Worm (Caenorhabditis elegans): ENCODE measurements around the gene F40H3.2.

DNA sequence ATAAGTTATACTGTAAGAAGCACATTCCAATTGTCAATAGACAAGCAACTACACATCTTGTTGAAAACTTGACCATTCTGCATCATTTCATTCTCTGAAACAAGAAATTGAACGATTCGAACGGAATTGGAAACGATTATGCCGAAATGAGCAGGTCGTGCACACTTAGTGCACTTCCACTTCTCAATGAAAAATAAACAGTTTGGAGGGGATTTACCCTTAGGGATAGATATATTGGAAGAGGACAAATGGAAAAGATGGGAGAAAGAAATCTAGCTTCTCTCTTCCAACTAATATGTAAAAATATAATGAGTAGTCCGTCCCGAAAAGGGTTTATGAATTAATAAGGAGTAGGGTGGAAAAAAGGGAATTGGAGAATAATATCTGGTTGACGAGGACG, 4.3 kb upstream of the F40H3.2 start, which contains the start of gene hst-3.1:
- TF ChIP-seq nhr-11 (tag; optimal IDR thresholded peaks at IDR 0.05) (no peak), hlh-6 (tag; optimal IDR thresholded peaks at IDR 0.05) (no peak), ceh-6 (GFP tag; optimal IDR thresholded peaks at IDR 0.05) (no peak), ttx-3 (tag; optimal IDR thresholded peaks at IDR 0.05) (no peak), ets-4 (tag; optimal IDR thresholded peaks at IDR 0.05) (no peak), K02D7.2 (tag; optimal IDR thresholded peaks at IDR 0.05) (no peak), ceh-14 (tag; optimal IDR thresholded peaks at IDR 0.05) (no peak), sox-2 (GFP tag; IDR thresholded peaks at IDR 0.05) (no peak), unc-3 (GFP tag; conservative IDR thresholded peaks at IDR 0.05) (no peak), unc-3 (tag; optimal IDR thresholded peaks at IDR 0.05) (no peak)

All from whole organism, late embryonic.